Fruit fly (Drosophila melanogaster) whole organism, embryonic: ENCODE data around the gene CG13924.
A peak's percentile ranks its signal among the peaks of the same experiment; 100 is the strongest.

Source experiments
- ATbp ChIP-seq: fragments of 200-800 bp; sonication (Bioruptor generic); optimal IDR thresholded peaks from 2 replicates; lab custom pipeline; 2017; ENCODE audit warnings: missing biosample characterization, mild to moderate bottlenecking, missing genetic modification characterization, missing genetic modification reagents
- Blimp-1 ChIP-seq: fragments of 200-800 bp; sonication (Bioruptor generic); optimal IDR thresholded peaks from 3 replicates; lab custom pipeline; 2018; ENCODE audit warnings: missing biosample characterization, missing genetic modification characterization, mild to moderate bottlenecking, moderate library complexity, missing genetic modification reagents
- CG11247 ChIP-seq: fragments of 200-800 bp; sonication (Bioruptor generic); IDR thresholded peaks from 2 replicates; pipeline ENCODE4 v1.3.6; 2022; ENCODE audit warnings: missing biosample characterization, missing genetic modification characterization
- CG12391 ChIP-seq: fragments of 200-800 bp; sonication (Bioruptor generic); optimal IDR thresholded peaks from 3 replicates; lab custom pipeline; 2018; ENCODE audit warnings: missing biosample characterization, mild to moderate bottlenecking, missing genetic modification characterization, moderate library complexity
- CG15011 ChIP-seq: fragments of 200-800 bp; sonication (Bioruptor generic); optimal IDR thresholded peaks from 3 replicates; lab custom pipeline; 2018; ENCODE audit warnings: missing biosample characterization, mild to moderate bottlenecking, missing genetic modification characterization
- CG17829 ChIP-seq: fragments of 200-800 bp; optimal IDR thresholded peaks from 2 replicates; lab custom pipeline; 2019; ENCODE audit warnings: missing biosample characterization, mild to moderate bottlenecking, missing genetic modification characterization, moderate library complexity
- CG18011 ChIP-seq: fragments of 200-800 bp; sonication (Bioruptor generic); optimal IDR thresholded peaks from 2 replicates; lab custom pipeline; 2017; ENCODE audit warnings: missing biosample characterization, missing genetic modification characterization, mild to moderate bottlenecking, moderate library complexity, missing genotype
- CG2202 ChIP-seq: fragments of 200-800 bp; sonication (Bioruptor generic); optimal IDR thresholded peaks from 2 replicates; lab custom pipeline; 2018; ENCODE audit warnings: missing biosample characterization, mild to moderate bottlenecking, missing genetic modification characterization
- CG4360 ChIP-seq: fragments of 200-800 bp; sonication (Bioruptor generic); IDR thresholded peaks from 2 replicates; pipeline ENCODE4 v1.3.6; 2022; ENCODE audit warnings: missing biosample characterization, missing genetic modification characterization
- CG5245 ChIP-seq: fragments of 200-800 bp; sonication (Bioruptor generic); optimal IDR thresholded peaks from 3 replicates; lab custom pipeline; 2016; ENCODE audit warnings: missing biosample characterization, missing genetic modification characterization
- CG7357 ChIP-seq: fragments of 200-800 bp; sonication (Bioruptor generic); IDR thresholded peaks from 3 replicates; pipeline ENCODE4 v1.3.6; 2022; ENCODE audit warnings: missing biosample characterization, missing genetic modification characterization
- CG7372 ChIP-seq: fragments of 200-800 bp; sonication (Bioruptor generic); IDR thresholded peaks from 2 replicates; pipeline ENCODE4 v1.3.6; 2022; ENCODE audit warnings: missing biosample characterization, missing genetic modification characterization
- CG7745 ChIP-seq: fragments of 200-800 bp; sonication (Bioruptor generic); optimal IDR thresholded peaks from 2 replicates; lab custom pipeline; 2018; ENCODE audit warnings: missing biosample characterization, mild to moderate bottlenecking, missing genetic modification characterization, moderate library complexity
- CG9609 ChIP-seq: fragments of 200-800 bp; sonication (Bioruptor generic); optimal IDR thresholded peaks from 3 replicates; lab custom pipeline; 2016; ENCODE audit warnings: missing biosample characterization, missing genetic modification characterization
- CG9727 ChIP-seq: fragments of 200-800 bp; sonication (Bioruptor generic); optimal IDR thresholded peaks from 3 replicates; lab custom pipeline; 2017; ENCODE audit warnings: missing biosample characterization, mild to moderate bottlenecking, missing genetic modification characterization
- Chrac-16 ChIP-seq: fragments of 200-800 bp; sonication (Bioruptor generic); optimal IDR thresholded peaks from 3 replicates; lab custom pipeline; 2016; ENCODE audit warnings: missing biosample characterization, missing genetic modification characterization
- CoRest ChIP-seq: fragments of 200-800 bp; sonication (Bioruptor generic); optimal IDR thresholded peaks from 3 replicates; lab custom pipeline; 2018; ENCODE audit warnings: missing biosample characterization, mild to moderate bottlenecking, missing genetic modification characterization, moderate library complexity
- E2f1 ChIP-seq: fragments of 200-800 bp; sonication (Bioruptor generic); IDR thresholded peaks from 2 replicates; pipeline ENCODE4 v1.3.6; 2022; ENCODE audit warnings: missing biosample characterization, missing genetic modification characterization
- Elba2 ChIP-seq: fragments of 200-800 bp; sonication (Bioruptor generic); optimal IDR thresholded peaks from 3 replicates; lab custom pipeline; 2016; ENCODE audit warnings: missing biosample characterization, missing genetic modification characterization
- GATAe ChIP-seq: fragments of 200-800 bp; sonication (Bioruptor generic); conservative IDR thresholded peaks from 2 replicates; pipeline ENCODE4 v1.3.6; 2022; ENCODE audit warnings: missing biosample characterization, missing genetic modification characterization
- Gug ChIP-seq: fragments of 200-800 bp; sonication (Bioruptor generic); IDR thresholded peaks from 4 replicates; pipeline ENCODE4 v1.3.6; 2022; ENCODE audit warnings: missing biosample characterization, missing genetic modification characterization
- Hr39 ChIP-seq: fragments of >200 bp; optimal IDR thresholded peaks from 2 replicates; lab custom pipeline; 2017
- Lim3 ChIP-seq: fragments of 200-800 bp; sonication (Bioruptor generic); IDR thresholded peaks from 2 replicates; pipeline ENCODE4 v1.3.6; 2022; ENCODE audit warnings: missing biosample characterization, missing genetic modification characterization
- Lpt ChIP-seq: fragments of >200 bp; optimal IDR thresholded peaks from 2 replicates; lab custom pipeline; 2018; ENCODE audit warnings: missing biosample characterization, missing genetic modification characterization
- MBD-R2 ChIP-seq: fragments of 200-800 bp; sonication (Bioruptor generic); IDR thresholded peaks from 2 replicates; pipeline ENCODE4 v1.3.6; 2022; ENCODE audit warnings: missing biosample characterization, missing genetic modification characterization
- Nf-YB ChIP-seq: fragments of 200-800 bp; sonication (Bioruptor generic); optimal IDR thresholded peaks from 3 replicates; lab custom pipeline; 2019; ENCODE audit warnings: missing biosample characterization, mild to moderate bottlenecking, missing genetic modification characterization, moderate library complexity
- Ptx1 ChIP-seq: fragments of 200-800 bp; sonication (Bioruptor generic); IDR thresholded peaks from 2 replicates; pipeline ENCODE4 v1.3.6; 2022; ENCODE audit warnings: missing biosample characterization, missing genetic modification characterization
- Ravus ChIP-seq: fragments of 200-800 bp; sonication (Bioruptor generic); IDR thresholded peaks from 2 replicates; pipeline ENCODE4 v1.3.6; 2022; ENCODE audit warnings: missing biosample characterization, missing genetic modification characterization
- Rfx ChIP-seq: fragments of 200-800 bp; sonication (Bioruptor generic); IDR thresholded peaks from 2 replicates; pipeline ENCODE4 v1.3.6; 2022; ENCODE audit warnings: missing biosample characterization, missing genetic modification characterization
- Sox102F ChIP-seq: fragments of 200-800 bp; sonication (Bioruptor generic); optimal IDR thresholded peaks from 2 replicates; lab custom pipeline; 2018; ENCODE audit warnings: missing biosample characterization, mild to moderate bottlenecking, missing genetic modification characterization, moderate library complexity
- Ssrp ChIP-seq: fragments of 200-800 bp; sonication (Bioruptor generic); optimal IDR thresholded peaks from 2 replicates; lab custom pipeline; 2018; ENCODE audit warnings: missing biosample characterization, mild to moderate bottlenecking, missing genetic modification characterization, moderate library complexity
- Tbp ChIP-seq: fragments of >200 bp; optimal IDR thresholded peaks from 2 replicates; lab custom pipeline; 2018; ENCODE audit warnings: missing biosample characterization, missing genetic modification characterization
- ac ChIP-seq: fragments of 200-800 bp; sonication (Bioruptor generic); optimal IDR thresholded peaks from 3 replicates; lab custom pipeline; 2017; ENCODE audit warnings: missing biosample characterization, mild to moderate bottlenecking, missing genetic modification characterization
- aop ChIP-seq: fragments of 200-800 bp; sonication (Bioruptor generic); IDR thresholded peaks from 2 replicates; pipeline ENCODE4 v1.3.6; 2022; ENCODE audit warnings: missing biosample characterization, missing genetic modification characterization
- ara ChIP-seq: fragments of 200-800 bp; sonication (Bioruptor generic); IDR thresholded peaks from 2 replicates; pipeline ENCODE4 v1.3.6; 2022; ENCODE audit warnings: missing biosample characterization, missing genetic modification characterization
- bab2 ChIP-seq: fragments of 200-800 bp; sonication (Bioruptor generic); optimal IDR thresholded peaks from 2 replicates; lab custom pipeline; 2016; ENCODE audit warnings: missing biosample characterization, missing genetic modification characterization
- btn ChIP-seq: fragments of 200-800 bp; sonication (Bioruptor generic); optimal IDR thresholded peaks from 2 replicates; lab custom pipeline; 2016; ENCODE audit warnings: missing biosample characterization, missing genetic modification characterization
- dati ChIP-seq: fragments of 200-800 bp; sonication (Bioruptor generic); IDR thresholded peaks from 2 replicates; pipeline ENCODE4 v1.3.6; 2022; ENCODE audit warnings: missing biosample characterization, missing genetic modification characterization
- eve ChIP-seq, 2 experiments: fragments of >200 bp; optimal IDR thresholded peaks; 2 replicates each; lab custom pipeline; 2017; ENCODE audit warnings: missing biosample characterization in 2 of 2, missing genetic modification characterization in 2 of 2
- fd96Cb ChIP-seq: fragments of 200-800 bp; sonication (Bioruptor generic); optimal IDR thresholded peaks from 2 replicates; lab custom pipeline; 2018; ENCODE audit warnings: missing biosample characterization, mild to moderate bottlenecking, missing genetic modification characterization, moderate library complexity
- gro ChIP-seq: fragments of 200-800 bp; sonication (Bioruptor generic); optimal IDR thresholded peaks from 2 replicates; lab custom pipeline; 2016; ENCODE audit warnings: missing biosample characterization, missing genetic modification characterization
- jigr1 ChIP-seq: fragments of 200-800 bp; sonication (Bioruptor generic); IDR thresholded peaks from 3 replicates; pipeline ENCODE4 v1.3.6; 2022; ENCODE audit warnings: missing biosample characterization, missing genetic modification characterization
- kni ChIP-seq: fragments of 200-800 bp; sonication (Bioruptor generic); optimal IDR thresholded peaks from 3 replicates; lab custom pipeline; 2017; ENCODE audit warnings: mild to moderate bottlenecking, missing biosample characterization, missing genetic modification reagents, missing genetic modification characterization
- knrl ChIP-seq: fragments of 200-800 bp; sonication (Bioruptor generic); IDR thresholded peaks from 3 replicates; pipeline ENCODE4 v1.3.6; 2022; ENCODE audit warnings: missing biosample characterization, missing genetic modification characterization; ENCODE audit not compliant: partially characterized antibody
- odd ChIP-seq: fragments of 200-800 bp; sonication (Bioruptor generic); optimal IDR thresholded peaks from 2 replicates; lab custom pipeline; 2017; ENCODE audit warnings: missing biosample characterization, mild to moderate bottlenecking, missing genetic modification characterization
- pan ChIP-seq, 4 experiments: fragments of >200 bp in 3 of 4; fragments of 200-800 bp in 1 of 4; sonication (Bioruptor generic) in 1 of 4; optimal IDR thresholded peaks in 3 of 4; IDR thresholded peaks in 1 of 4; 2 replicates each; pipeline versions ENCODE4 v1.3.6 to Lab custom; 2017 to 2022; ENCODE audit warnings: missing biosample characterization in 2 of 4, missing genetic modification characterization in 2 of 4, mixed read lengths in 1 of 4
- pb ChIP-seq: fragments of 200-800 bp; sonication (Bioruptor generic); optimal IDR thresholded peaks from 3 replicates; lab custom pipeline; 2016; ENCODE audit warnings: missing biosample characterization, missing genetic modification characterization
- prd ChIP-seq, 3 experiments: fragments of >200 bp in 2 of 3; fragments of 200-800 bp in 1 of 3; sonication (Bioruptor generic) in 1 of 3; optimal IDR thresholded peaks in 2 of 3; IDR thresholded peaks in 1 of 3; 2 replicates in 2 of 3; 3 replicates in 1 of 3; pipeline versions ENCODE4 v1.3.6 to Lab custom; 2017 to 2022; ENCODE audit warnings: missing biosample characterization in 1 of 3, missing genetic modification characterization in 1 of 3
- tin ChIP-seq: fragments of 200-800 bp; sonication (Bioruptor generic); optimal IDR thresholded peaks from 3 replicates; lab custom pipeline; 2016; ENCODE audit warnings: missing biosample characterization, missing genetic modification characterization
- zf30C ChIP-seq: fragments of 200-800 bp; sonication (Bioruptor generic); optimal IDR thresholded peaks from 3 replicates; lab custom pipeline; 2018; ENCODE audit warnings: missing biosample characterization, mild to moderate bottlenecking, missing genetic modification characterization

CG13924 gene

dm6 chr3L:1865121-1865727, 4.6 kb upstream of the CG13924 start, which contains the start of the genes HBS1 and CG12025 (continued):
- TF ChIP-seq dati (no peak), knrl (GFP tag; lab: Robert Waterston, UW) (peak; percentile 27; the same call in 1 of the 3 replicates), CG18011 (GFP tag; lab: Kevin White, UChicago) (no peak), Elba2 (GFP tag; lab: Kevin White, UChicago) (no peak), bab2 (peak; percentile 56), Sox102F (GFP tag; lab: Kevin White, UChicago) (peak; percentile 46), Lim3 (no peak), Ptx1 (peak; percentile 66), CG15011 (no peak), btn (GFP tag; lab: Kevin White, UChicago) (no peak), Nf-YB (GFP tag; lab: Kevin White, UChicago) (no peak), Blimp-1 (GFP tag; lab: Kevin White, UChicago) (no peak), prd (optimal IDR thresholded peaks at IDR 0.05; lab: Kevin White, UChicago) (no peak), prd (GFP tag; IDR thresholded peaks at IDR 0.05; lab: Robert Waterston, UW) (peak; percentile 61; the same call in 1 of the 3 replicates), Ravus (GFP tag; lab: Robert Waterston, UW) (no peak), ATbp (GFP tag; lab: Kevin White, UChicago) (no peak), CG2202 (peak; percentile 6), gro (GFP tag; lab: Kevin White, UChicago) (peak; percentile 15), GATAe (GFP tag; lab: Robert Waterston, UW) (no peak), CG7357 (peak; percentile 97), CoRest (tag; lab: Kevin White, UChicago) (peak; percentile 73), E2f1 (GFP tag; lab: Robert Waterston, UW) (no peak; the same call in 1 of the 2 replicates), pb (GFP tag; lab: Kevin White, UChicago) (no peak), kni (GFP tag; lab: Kevin White, UChicago) (no peak), CG12391 (peak; percentile 73), pan (optimal IDR thresholded peaks at IDR 0.05; lab: Kevin White, UChicago) (no peak), pan (GFP tag; optimal IDR thresholded peaks at IDR 0.05 in 1 of 2, IDR thresholded peaks at IDR 0.05 in 1 of 2) (peak in 1 of 2 experiments; percentile 28), CG7745 (no peak), Lpt (GFP tag; lab: Kevin White, UChicago) (no peak), jigr1 (no peak), MBD-R2 (GFP tag; lab: Robert Waterston, UW) (peak; percentile 72), Rfx (peak; percentile 71), ac (GFP tag; lab: Kevin White, UChicago) (no peak), CG5245 (GFP tag; lab: Kevin White, UChicago) (peak; percentile 37), eve (GFP tag; optimal IDR thresholded peaks at IDR 0.05; lab: Kevin White, UChicago) (no peak), Gug (GFP tag; lab: Robert Waterston, UW) (peak; percentile 56; the same call in 1 of the 4 replicates), CG11247 (peak; percentile 49; the same call in 1 of the 2 replicates), zf30C (GFP tag; lab: Kevin White, UChicago) (no peak), Tbp (no peak), CG17829 (tag; lab: Kevin White, UChicago) (peak; percentile 77), Chrac-16 (GFP tag; lab: Kevin White, UChicago) (peak; percentile 59), tin (GFP tag; lab: Kevin White, UChicago) (peak; percentile 61), Hr39 (lab: Kevin White, UChicago) (no peak), CG7372 (GFP tag; lab: Robert Waterston, UW) (peak; percentile 72), aop (GFP tag; lab: Robert Waterston, UW) (no peak), CG4360 (GFP tag; lab: Robert Waterston, UW) (no peak), CG9727 (GFP tag; lab: Kevin White, UChicago) (peak; percentile 49), odd (GFP tag; lab: Kevin White, UChicago) (no peak), CG9609 (peak; percentile 27), ara (peak; percentile 43; the same call in 1 of the 2 replicates), fd96Cb (tag; lab: Kevin White, UChicago) (peak; percentile 45), Ssrp (tag; lab: Kevin White, UChicago) (peak; percentile 50)
